Worm (Caenorhabditis elegans) whole organism, L4/young adult: ENCODE results near the gene T05B4.10.

ENCODE experiments used
- W03F9.2 ChIP-seq: fragments of 150-350 bp; optimal IDR thresholded peaks from 2 replicates; lab custom pipeline; 2014; ENCODE audit warnings: missing biosample characterization, missing genetic modification characterization
- dao-5 ChIP-seq: sonication (generic microtip); optimal IDR thresholded peaks from 2 replicates; lab custom pipeline; 2016; ENCODE audit warnings: missing genotype, missing genetic modification characterization, moderate library complexity, missing compliant biosample characterization
- him-1 ChIP-seq: sonication (generic microtip); optimal IDR thresholded peaks from 2 replicates; lab custom pipeline; 2016; ENCODE audit warnings: missing genotype, missing genetic modification reagents, missing genetic modification characterization, missing compliant biosample characterization

- no peak for TF ChIP-seq W03F9.2 (tag; lab: Kevin White, UChicago)
- TF ChIP-seq him-1, result no peak
- TF ChIP-seq dao-5 (tag; lab: Kevin White, UChicago), result no peak
Measured at ce11 chrV:4169658-4170057, 49.1 kb upstream of the T05B4.10 start.
